Fruit fly (Drosophila melanogaster) whole organism, prepupa: ENCODE results near the gene nmd.

Source experiments
- CG8319 ChIP-seq: fragments of 200-800 bp; sonication (Bioruptor generic); optimal IDR thresholded peaks from 3 replicates; lab custom pipeline; 2016; ENCODE audit warnings: missing biosample characterization, missing genetic modification characterization
- Sox14 ChIP-seq: fragments of 200-800 bp; sonication (Bioruptor generic); optimal IDR thresholded peaks from 3 replicates; lab custom pipeline; 2016; ENCODE audit warnings: missing biosample characterization, missing genetic modification characterization

- TF ChIP-seq CG8319 (GFP tag; lab: Kevin White, UChicago) (no peak), Sox14 (no peak)
Measured at dm6 chr2L:10327790-10328189, 24.0 kb upstream of the nmd start, which contains the start of gene RnrL.
